Worm (Caenorhabditis elegans) whole organism, L1 larva: ENCODE results near the gene upp-1.
A peak's percentile ranks its signal among the peaks of the same experiment; 100 is the strongest.
"Not testable (repeated sequence)": the region's sequence is repeated elsewhere in the genome, so short reads cannot be mapped to it uniquely, and the experiment has no call there.

Experiments used
- efl-1 ChIP-seq, 4 experiments: fragments of 150-350 bp; optimal IDR thresholded peaks in 3 of 4; peaks in 1 of 4; 1 replicate in 1 of 4; 2 replicates in 3 of 4; lab custom pipeline; 2014; ENCODE audit warnings: missing biosample characterization in 2 of 4, missing genetic modification characterization in 2 of 4, missing genetic modification reagents in 2 of 4
- egl-13 ChIP-seq: sonication (generic microtip); optimal IDR thresholded peaks from 2 replicates; lab custom pipeline; 2016; ENCODE audit warnings: missing genotype, missing genetic modification reagents, missing genetic modification characterization, missing compliant biosample characterization
- grh-1 ChIP-seq: fragments of 200-800 bp; sonication (Bioruptor generic); IDR thresholded peaks from 2 replicates; pipeline ENCODE4 v1.3.6; 2022; ENCODE audit warnings: missing genetic modification reagents, missing genetic modification characterization, missing compliant biosample characterization
- nhr-28 ChIP-seq: fragments of 150-350 bp; optimal IDR thresholded peaks from 2 replicates; lab custom pipeline; 2014; ENCODE audit warnings: missing biosample characterization, missing genetic modification characterization
- nhr-90 ChIP-seq: sonication (generic microtip); optimal IDR thresholded peaks from 2 replicates; lab custom pipeline; 2016; ENCODE audit warnings: mild to moderate bottlenecking, missing genetic modification characterization, missing compliant biosample characterization; ENCODE audit not compliant: poor library complexity

upp-1 gene

ce11 chrIII:7594482-7594881 is 48.4 kb downstream of the upp-1 start, which contains the start of gene Y80D4G.2:
Y80D4G.2 (minus strand) TSS chrIII:7594582.
- not testable (repeated sequence) for TF ChIP-seq grh-1 (GFP tag; lab: Robert Waterston, UW); nhr-28 (tag; lab: Kevin White, UChicago); nhr-90

ce11 chrIII:7593285-7593928 is 49.5 kb downstream of the upp-1 start, which contains the start of gene R13A5.11:
R13A5.11 (minus strand) TSS chrIII:7593335.
- TF ChIP-seq efl-1 (optimal IDR thresholded peaks at IDR 0.05; lab: Kevin White, UChicago) (no peak), efl-1 (GFP tag; optimal IDR thresholded peaks at IDR 0.05 in 1 of 2; lab: Kevin White, UChicago) (peak in 1 of 2 experiments; percentile 29), egl-13 (tag; lab: Kevin White, UChicago) (no peak)
